Worm (Caenorhabditis elegans): ENCODE results near the gene ZK381.8.

DNA sequence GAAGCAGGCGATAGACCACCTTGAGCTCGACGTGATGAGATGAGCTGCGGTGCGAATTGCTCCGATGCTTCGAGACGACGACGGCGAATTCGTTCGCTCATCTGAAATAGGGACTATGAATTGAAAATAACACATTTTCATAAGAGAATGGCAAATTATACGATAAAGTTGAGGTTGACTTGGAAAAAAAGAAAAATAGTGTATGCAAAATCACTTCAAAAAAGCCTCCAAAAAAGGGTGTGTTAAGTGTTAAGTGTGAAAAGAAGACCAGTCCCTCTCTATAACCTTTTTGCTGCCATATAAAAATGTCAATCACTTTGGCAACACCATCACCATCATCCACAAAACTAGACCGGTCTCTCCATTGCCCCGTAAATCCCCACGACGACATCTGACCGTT is 16.7 kb upstream of the ZK381.8 start, which contains the start of gene prkl-1:
- TF ChIP-seq fkh-10 (GFP tag; optimal IDR thresholded peaks at IDR 0.05) (no peak), nhr-11 (tag; optimal IDR thresholded peaks at IDR 0.05) (no peak), lim-7 (GFP tag; IDR thresholded peaks at IDR 0.05) (no peak)
